Worm (Caenorhabditis elegans): Measurements from ENCODE around the gene pst-2.

Gene pst-2

ce11 chrIII:5730041-5730440 lies 49.8 kb downstream of the pst-2 start:
- TF ChIP-seq F13H6.1 (tag; optimal IDR thresholded peaks at IDR 0.05) (no peak), ama-1 (optimal IDR thresholded peaks at IDR 0.05) (no peak), pat-9 (tag; optimal IDR thresholded peaks at IDR 0.05) (no peak), ceh-30 (tag; optimal IDR thresholded peaks at IDR 0.05) (no peak), C08G9.2 (tag; optimal IDR thresholded peaks at IDR 0.05) (no peak), ceh-18 (tag; optimal IDR thresholded peaks at IDR 0.05) (no peak), elt-4 (tag; optimal IDR thresholded peaks at IDR 0.05) (no peak), hlh-6 (tag; optimal IDR thresholded peaks at IDR 0.05) (no peak), pha-2 (tag; optimal IDR thresholded peaks at IDR 0.05) (no peak)

DNA sequence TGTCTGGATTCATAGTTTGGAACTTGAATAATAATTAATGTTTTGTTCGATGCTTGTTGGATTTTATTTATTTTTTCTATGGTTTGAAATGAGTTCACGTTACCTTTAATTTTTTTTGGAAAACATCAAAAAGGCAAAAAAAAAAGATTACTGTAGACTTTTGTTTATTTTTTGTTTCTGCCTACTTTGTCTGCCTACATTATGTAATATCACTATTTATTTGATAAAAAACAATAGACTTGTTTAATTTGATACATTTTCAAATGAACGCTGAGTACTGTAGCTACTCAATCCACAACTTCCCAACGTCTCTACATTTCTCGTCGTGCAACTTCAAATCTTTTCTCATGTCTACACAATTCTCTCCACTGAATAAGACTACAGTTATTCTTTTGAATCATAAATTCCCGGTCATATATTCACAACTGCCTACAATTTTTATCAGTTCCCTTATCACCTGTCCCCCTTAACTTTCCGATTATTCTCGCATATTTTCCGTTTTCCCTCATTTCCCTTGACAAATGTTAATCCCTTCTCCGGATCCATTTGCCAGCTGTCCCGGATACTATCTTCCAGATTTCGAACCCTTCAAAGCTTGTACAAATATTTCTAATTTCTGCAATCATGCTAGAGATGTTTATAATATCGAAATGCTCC lies 50.9 kb downstream of the pst-2 start, which contains the start of the genes B0244.9 and B0244.7:
Gene B0244.9 (minus strand): TSS at position 51 of the 657 bp plus-strand sequence.
Gene B0244.7 (plus strand): TSS at position 522 of the 657 bp plus-strand sequence.
- TF ChIP-seq hlh-13 (GFP tag; optimal IDR thresholded peaks at IDR 0.05) (no peak), C38D4.7 (GFP tag; optimal IDR thresholded peaks at IDR 0.05) (no peak), ceh-19 (GFP tag; optimal IDR thresholded peaks at IDR 0.05) (no peak), elt-2 (tag; optimal IDR thresholded peaks at IDR 0.05) (peak; percentile 65), ttx-3 (tag; optimal IDR thresholded peaks at IDR 0.05) (no peak)
